Fruit fly (Drosophila melanogaster): ENCODE data around the gene CG12481.

The CG12481 gene

DNA sequence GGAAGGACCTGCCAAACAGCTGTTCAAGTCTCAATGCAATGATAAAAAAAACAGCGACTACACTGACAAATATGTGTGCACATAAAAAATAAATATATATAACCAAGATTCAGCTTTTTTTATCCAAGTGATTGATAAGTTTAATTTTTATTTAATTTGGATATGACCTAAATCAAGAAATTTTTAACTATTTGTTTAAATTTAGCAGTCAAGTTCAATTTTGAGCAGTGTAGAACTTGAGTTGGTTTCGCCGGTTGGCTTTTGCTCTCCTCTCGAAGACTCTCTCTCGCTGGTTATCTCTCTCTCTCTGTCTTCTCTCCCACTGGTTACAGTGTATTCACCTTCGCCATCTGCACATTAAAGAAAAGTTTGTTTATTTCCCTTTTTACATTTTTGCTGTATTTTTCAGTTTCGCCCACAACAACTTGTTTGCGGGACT, 31.0 kb downstream of the CG12481 start (continued):
- TF ChIP-seq CG8089 (GFP tag; optimal IDR thresholded peaks at IDR 0.05) (peak; percentile 40), CG18011 (GFP tag; optimal IDR thresholded peaks at IDR 0.05) (peak; percentile 63), CG12391 (tag; optimal IDR thresholded peaks at IDR 0.05) (peak; percentile 91), hbn (GFP tag; IDR thresholded peaks at IDR 0.05; ENCODE audit: partially characterized antibody) (no peak), Hr39 (optimal IDR thresholded peaks at IDR 0.05) (no peak), Sox100B (GFP tag; optimal IDR thresholded peaks at IDR 0.05) (peak; percentile 89), CG10654 (GFP tag; optimal IDR thresholded peaks at IDR 0.05) (peak; percentile 78), Ets97D (GFP tag; optimal IDR thresholded peaks at IDR 0.05) (peak; percentile 33), tio (GFP tag; optimal IDR thresholded peaks at IDR 0.05) (peak; percentile 78), Dref (GFP tag; IDR thresholded peaks at IDR 0.05) (no peak), caup (GFP tag; optimal IDR thresholded peaks at IDR 0.05; ENCODE audit: severe bottlenecking) (peak; percentile 85), CG8281 (tag; optimal IDR thresholded peaks at IDR 0.05) (peak; percentile 55), CG1233 (GFP tag; optimal IDR thresholded peaks at IDR 0.05) (peak; percentile 83), tgo (GFP tag; IDR thresholded peaks at IDR 0.05) (peak; percentile 89), Med (GFP tag) (peak; percentile 94), maf-S (GFP tag; optimal IDR thresholded peaks at IDR 0.05) (peak; percentile 67), seq (GFP tag; IDR thresholded peaks at IDR 0.05) (peak; percentile 80), Dek (tag; optimal IDR thresholded peaks at IDR 0.05) (peak; percentile 87), tap (tag; optimal IDR thresholded peaks at IDR 0.05) (peak; percentile 86), fd64A (GFP tag; optimal IDR thresholded peaks at IDR 0.05) (no peak), CG2889 (GFP tag; IDR thresholded peaks at IDR 0.05) (peak; percentile 80), esg (GFP tag; conservative IDR thresholded peaks at IDR 0.05) (peak; percentile 78), ems (GFP tag; optimal IDR thresholded peaks at IDR 0.05) (peak; percentile 44), ssp (GFP tag; IDR thresholded peaks at IDR 0.05) (peak; percentile 61), Nf-YB (GFP tag; optimal IDR thresholded peaks at IDR 0.05) (peak; percentile 72), dm (GFP tag; optimal IDR thresholded peaks at IDR 0.05) (no peak), CG18476 (GFP tag; optimal IDR thresholded peaks at IDR 0.05) (peak; percentile 79), Bteb2 (GFP tag; optimal IDR thresholded peaks at IDR 0.05) (peak; percentile 82), Gug (GFP tag; IDR thresholded peaks at IDR 0.05) (peak; percentile 44; the same call in 2 of the 4 replicates), CG6854 (GFP tag; optimal IDR thresholded peaks at IDR 0.05) (peak; percentile 80), ac (GFP tag; optimal IDR thresholded peaks at IDR 0.05) (peak; percentile 51), B-H2 (GFP tag; optimal IDR thresholded peaks at IDR 0.05) (peak; percentile 0), CG7372 (GFP tag; IDR thresholded peaks at IDR 0.05) (peak; percentile 73), CG1529 (GFP tag; optimal IDR thresholded peaks at IDR 0.05) (peak; percentile 64), ttk (GFP tag; IDR thresholded peaks at IDR 0.05) (peak; percentile 77), CG13424 (tag; optimal IDR thresholded peaks at IDR 0.05) (peak; percentile 88), CG12769 (tag; optimal IDR thresholded peaks at IDR 0.05) (peak; percentile 40), sna (GFP tag; IDR thresholded peaks at IDR 0.05; ENCODE audit: partially characterized antibody) (no peak), Lpt (GFP tag; optimal IDR thresholded peaks at IDR 0.05) (no peak), Ssrp (tag; optimal IDR thresholded peaks at IDR 0.05) (peak; percentile 89), Ada2b (GFP tag; IDR thresholded peaks at IDR 0.05) (peak; percentile 93), yki (optimal IDR thresholded peaks at IDR 0.05) (no peak), sisA (GFP tag; IDR thresholded peaks at IDR 0.05) (peak; percentile 87), E2f1 (GFP tag; IDR thresholded peaks at IDR 0.05) (peak; percentile 84), ara (GFP tag; IDR thresholded peaks at IDR 0.05) (peak; percentile 82), CkIIα-i1 (GFP tag; IDR thresholded peaks at IDR 0.05) (no peak), CG1647 (GFP tag; optimal IDR thresholded peaks at IDR 0.05) (peak; percentile 61), run (tag; optimal IDR thresholded peaks at IDR 0.05) (peak; percentile 82), kah (GFP tag; optimal IDR thresholded peaks at IDR 0.05) (peak; percentile 62), CG2199 (GFP tag; IDR thresholded peaks at IDR 0.05) (peak; percentile 50; the same call in 1 of the 3 replicates), Hr3 (GFP tag; optimal IDR thresholded peaks at IDR 0.05) (peak; percentile 87), gfzf (GFP tag; optimal IDR thresholded peaks at IDR 0.05) (no peak)
